Fruit fly (Drosophila melanogaster): ENCODE measurements around the gene TwdlY.

TwdlY gene

dm6 chrX:16744345-16744744 lies 9.6 kb downstream of the TwdlY start (continued):
- TF ChIP-seq CG4360 (GFP tag; IDR thresholded peaks at IDR 0.05): no peak
- no peak for TF ChIP-seq bsh (GFP tag; optimal IDR thresholded peaks at IDR 0.05)
- TF ChIP-seq tll (GFP tag; optimal IDR thresholded peaks at IDR 0.05): no peak
- TF ChIP-seq Trl (optimal IDR thresholded peaks at IDR 0.05): no peak
- TF ChIP-seq Trl (GFP tag; optimal IDR thresholded peaks at IDR 0.05): no peak
- TF ChIP-seq CG12769 (tag; optimal IDR thresholded peaks at IDR 0.05): no peak
- TF ChIP-seq Hand (GFP tag; optimal IDR thresholded peaks at IDR 0.05): no peak
- TF ChIP-seq dmrt11E (tag; optimal IDR thresholded peaks at IDR 0.05): no peak
- peak; percentile 96 for TF ChIP-seq CG18011 (GFP tag; optimal IDR thresholded peaks at IDR 0.05)
- no peak for TF ChIP-seq oc (tag; optimal IDR thresholded peaks at IDR 0.05)
- peak; percentile 30 for TF ChIP-seq CTCF (GFP tag; optimal IDR thresholded peaks at IDR 0.05)
- TF ChIP-seq CG32772 (GFP tag; IDR thresholded peaks at IDR 0.05): no peak

- TF ChIP-seq CG12071 (GFP tag; optimal IDR thresholded peaks at IDR 0.05) (no peak), tup (GFP tag; optimal IDR thresholded peaks at IDR 0.05) (no peak), CG11696 (GFP tag; IDR thresholded peaks at IDR 0.05) (peak; percentile 45; the same call in 1 of the 2 replicates), CG34376 (GFP tag; optimal IDR thresholded peaks at IDR 0.05) (peak; percentile 16), CG12769 (tag; optimal IDR thresholded peaks at IDR 0.05) (no peak), pfk (GFP tag; optimal IDR thresholded peaks at IDR 0.05) (no peak), CG12236 (GFP tag; optimal IDR thresholded peaks at IDR 0.05) (no peak), sug (tag; optimal IDR thresholded peaks at IDR 0.05) (peak; percentile 85), ranshi (GFP tag; IDR thresholded peaks at IDR 0.05) (no peak), fd3F (GFP tag; optimal IDR thresholded peaks at IDR 0.05) (no peak), sd (tag; optimal IDR thresholded peaks at IDR 0.05) (peak; percentile 48), chm (GFP tag; IDR thresholded peaks at IDR 0.05) (no peak), shn (GFP tag; optimal IDR thresholded peaks at IDR 0.05) (no peak), klu (GFP tag; IDR thresholded peaks at IDR 0.05) (no peak), CG8388 (GFP tag; optimal IDR thresholded peaks at IDR 0.05) (no peak), grn (GFP tag; optimal IDR thresholded peaks at IDR 0.05) (peak; percentile 28), gfzf (GFP tag; optimal IDR thresholded peaks at IDR 0.05) (no peak), CTCF (GFP tag; optimal IDR thresholded peaks at IDR 0.05) (no peak), repo (GFP tag; optimal IDR thresholded peaks at IDR 0.05) (no peak), knrl (GFP tag; IDR thresholded peaks at IDR 0.05; ENCODE audit: partially characterized antibody) (no peak), CG10979 (tag; optimal IDR thresholded peaks at IDR 0.05) (no peak), Ptx1 (GFP tag; IDR thresholded peaks at IDR 0.05) (no peak), exex (tag; optimal IDR thresholded peaks at IDR 0.05) (peak; percentile 64), GATAe (GFP tag; conservative IDR thresholded peaks at IDR 0.05) (0 out of 2 replicates have a peak, but pooled peaks have one; percentile 18)
Measured at dm6 chrX:16745942-16746341, 11.2 kb downstream of the TwdlY start.

dm6 chrX:16746824-16747223 lies 12.1 kb downstream of the TwdlY start:
- TF ChIP-seq CG34422 (GFP tag; IDR thresholded peaks at IDR 0.05) (no peak), Dref (GFP tag; IDR thresholded peaks at IDR 0.05) (no peak), Oli (tag; optimal IDR thresholded peaks at IDR 0.05) (no peak), sr (GFP tag; IDR thresholded peaks at IDR 0.05) (no peak), CG14667 (GFP tag; IDR thresholded peaks at IDR 0.05) (no peak), CG13287 (GFP tag; IDR thresholded peaks at IDR 0.05; ENCODE audit: partially characterized antibody) (no peak), fu2 (GFP tag; optimal IDR thresholded peaks at IDR 0.05) (no peak), CG31224 (GFP tag; IDR thresholded peaks at IDR 0.05) (no peak), CG6254 (GFP tag; optimal IDR thresholded peaks at IDR 0.05) (peak; percentile 34), CG6689 (GFP tag; IDR thresholded peaks at IDR 0.05) (no peak), Atf3 (GFP tag; optimal IDR thresholded peaks at IDR 0.05) (no peak), YL-1 (GFP tag; optimal IDR thresholded peaks at IDR 0.05) (no peak), CG8281 (tag; optimal IDR thresholded peaks at IDR 0.05) (no peak), dmrt99B (tag; optimal IDR thresholded peaks at IDR 0.05) (peak; percentile 30), pzg (GFP tag; optimal IDR thresholded peaks at IDR 0.05) (no peak), CG10979 (tag; optimal IDR thresholded peaks at IDR 0.05) (peak; percentile 27), Oaz (GFP tag; IDR thresholded peaks at IDR 0.05) (no peak), CG9437 (GFP tag; optimal IDR thresholded peaks at IDR 0.05) (no peak)

Measured in whole organism, embryonic.